Fruit fly (Drosophila melanogaster) whole organism, adult: ENCODE results near the gene CG33764.
A peak's percentile ranks its signal among the peaks of the same experiment; 100 is the strongest.

Experiments
- CG11617 ChIP-seq: fragments of 200-800 bp; sonication (Bioruptor generic); optimal IDR thresholded peaks from 2 replicates; lab custom pipeline; 2017; ENCODE audit warnings: mild to moderate bottlenecking, missing biosample characterization, missing genetic modification reagents, missing genetic modification characterization
- CG12768 ChIP-seq: fragments of 200-800 bp; sonication (Bioruptor generic); optimal IDR thresholded peaks from 2 replicates; lab custom pipeline; 2017; ENCODE audit warnings: missing biosample characterization, missing genetic modification characterization, mild to moderate bottlenecking, moderate library complexity, missing genetic modification reagents
- CG14711 ChIP-seq: fragments of 200-800 bp; sonication (Bioruptor generic); optimal IDR thresholded peaks from 2 replicates; lab custom pipeline; 2018; ENCODE audit warnings: missing biosample characterization, mild to moderate bottlenecking, missing genetic modification characterization, moderate library complexity
- CG1620 ChIP-seq: fragments of 200-800 bp; sonication (Bioruptor generic); optimal IDR thresholded peaks from 2 replicates; lab custom pipeline; 2016; ENCODE audit warnings: missing biosample characterization, missing genetic modification characterization
- CG33017 ChIP-seq: fragments of 200-800 bp; sonication (Bioruptor generic); optimal IDR thresholded peaks from 2 replicates; lab custom pipeline; 2018; ENCODE audit warnings: missing biosample characterization, mild to moderate bottlenecking, missing genetic modification characterization, moderate library complexity
- CG5204 ChIP-seq: fragments of 200-800 bp; sonication (Bioruptor generic); optimal IDR thresholded peaks from 2 replicates; lab custom pipeline; 2016; ENCODE audit warnings: missing biosample characterization, missing genetic modification characterization
- CG7045 ChIP-seq: fragments of 200-800 bp; sonication (Bioruptor generic); optimal IDR thresholded peaks from 2 replicates; lab custom pipeline; 2017; ENCODE audit warnings: missing biosample characterization, mild to moderate bottlenecking, missing genetic modification characterization
- CG7101 ChIP-seq: fragments of 200-800 bp; sonication (Bioruptor generic); optimal IDR thresholded peaks from 2 replicates; lab custom pipeline; 2018; ENCODE audit warnings: missing biosample characterization, mild to moderate bottlenecking, missing genetic modification characterization, moderate library complexity
- Clk ChIP-seq: fragments of 200-800 bp; sonication (Bioruptor generic); optimal IDR thresholded peaks from 2 replicates; lab custom pipeline; 2017; ENCODE audit warnings: missing biosample characterization, missing genetic modification characterization
- Crg-1 ChIP-seq: fragments of 200-800 bp; sonication (Bioruptor generic); optimal IDR thresholded peaks from 2 replicates; lab custom pipeline; 2016; ENCODE audit warnings: missing biosample characterization, missing genetic modification characterization
- Hr96 ChIP-seq: fragments of 200-800 bp; sonication (Bioruptor generic); optimal IDR thresholded peaks from 2 replicates; lab custom pipeline; 2016; ENCODE audit warnings: missing biosample characterization, missing genetic modification characterization
- Mnt ChIP-seq: fragments of 200-800 bp; sonication (Bioruptor generic); optimal IDR thresholded peaks from 2 replicates; lab custom pipeline; 2016; ENCODE audit warnings: missing biosample characterization, mild to moderate bottlenecking, missing genetic modification characterization
- bab1 ChIP-seq: fragments of 200-800 bp; sonication (Bioruptor generic); optimal IDR thresholded peaks from 3 replicates; lab custom pipeline; 2019; ENCODE audit warnings: missing biosample characterization, mild to moderate bottlenecking, missing genetic modification characterization, moderate library complexity
- cic ChIP-seq: fragments of 200-800 bp; sonication (Bioruptor generic); optimal IDR thresholded peaks from 2 replicates; lab custom pipeline; 2017; ENCODE audit warnings: missing biosample characterization, mild to moderate bottlenecking, missing genetic modification characterization, moderate library complexity
- cnc ChIP-seq, 2 experiments: fragments of >200 bp; optimal IDR thresholded peaks; 2 replicates each; lab custom pipeline; 2017
- kay ChIP-seq: fragments of 200-800 bp; sonication (Bioruptor generic); peaks from one replicate; lab custom pipeline; 2016; ENCODE audit warnings: missing biosample characterization, missing genetic modification characterization, borderline replicate concordance
- ovo ChIP-seq: fragments of 200-800 bp; sonication (Bioruptor generic); optimal IDR thresholded peaks from 2 replicates; lab custom pipeline; 2016; ENCODE audit warnings: missing biosample characterization, missing genetic modification characterization
- pad ChIP-seq: fragments of 200-800 bp; sonication (Bioruptor generic); optimal IDR thresholded peaks from 3 replicates; lab custom pipeline; 2017; ENCODE audit warnings: missing biosample characterization, missing genetic modification characterization, mild to moderate bottlenecking, moderate library complexity, missing genetic modification reagents
- tj ChIP-seq: fragments of 200-800 bp; sonication (Bioruptor generic); optimal IDR thresholded peaks from 3 replicates; lab custom pipeline; 2017; ENCODE audit warnings: missing biosample characterization, mild to moderate bottlenecking, missing genetic modification characterization, moderate library complexity
- toe ChIP-seq: fragments of 200-800 bp; sonication (Bioruptor generic); optimal IDR thresholded peaks from 2 replicates; lab custom pipeline; 2016; ENCODE audit warnings: missing biosample characterization, missing genetic modification characterization

The CG33764 gene

DNA sequence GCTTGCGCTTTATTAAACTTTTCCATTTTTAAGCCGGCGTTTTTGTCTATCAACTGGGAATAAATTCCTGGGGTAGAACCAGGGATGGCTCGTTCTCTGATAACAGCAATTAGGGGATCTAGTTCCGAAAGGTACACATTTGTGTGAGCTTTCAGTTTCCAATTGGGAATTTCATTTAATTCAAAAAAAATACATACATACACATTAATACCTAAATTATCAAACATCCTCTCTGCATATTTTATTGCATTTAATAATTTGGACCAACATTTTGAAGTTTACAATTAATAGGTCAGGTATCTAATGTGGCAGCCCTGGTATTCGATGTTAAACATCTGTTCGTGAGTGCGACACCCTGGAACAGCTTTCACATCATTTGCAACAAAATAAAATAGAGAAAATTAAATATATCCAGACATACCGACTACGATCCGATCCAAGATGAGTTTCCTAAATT is 8.2 kb downstream of the CG33764 start, which contains the start of the genes CG15011 and CG1309:
Gene CG15011 (minus strand): TSS at position 51 of the 457 bp plus-strand sequence.
Gene CG1309 (plus strand): TSS at position 329 of the 457 bp plus-strand sequence.
- TF ChIP-seq toe (GFP tag; lab: Kevin White, UChicago) = peak; percentile 93
- peak; percentile 74 for TF ChIP-seq CG7045 (GFP tag; lab: Kevin White, UChicago)
- peak; percentile 87 for TF ChIP-seq bab1
- peak; percentile 87 for TF ChIP-seq Crg-1
- peak; percentile 81 for TF ChIP-seq CG12768 (GFP tag; lab: Kevin White, UChicago)
- TF ChIP-seq cnc (optimal IDR thresholded peaks at IDR 0.05; lab: Kevin White, UChicago) = no peak
- peak; percentile 31 for TF ChIP-seq cic (GFP tag; lab: Kevin White, UChicago)
- TF ChIP-seq CG33017 (tag; lab: Kevin White, UChicago) = peak; percentile 76
- peak; percentile 84 for TF ChIP-seq CG7101 (tag; lab: Kevin White, UChicago)
- TF ChIP-seq Clk = peak; percentile 64
- TF ChIP-seq Hr96 (GFP tag; lab: Kevin White, UChicago) = peak; percentile 81
- TF ChIP-seq tj = peak; percentile 60
- TF ChIP-seq CG14711 (tag; lab: Kevin White, UChicago) = peak; percentile 75
- no peak for TF ChIP-seq CG5204 (GFP tag; lab: Kevin White, UChicago)
- peak; percentile 85 for TF ChIP-seq CG1620 (GFP tag; lab: Kevin White, UChicago)
- TF ChIP-seq kay (GFP tag; lab: Kevin White, UChicago) = no peak
- peak; percentile 66 for TF ChIP-seq pad (GFP tag; lab: Kevin White, UChicago)
- peak; percentile 86 for TF ChIP-seq CG11617 (GFP tag; lab: Kevin White, UChicago)
- peak; percentile 72 for TF ChIP-seq Mnt
- peak; percentile 33 for TF ChIP-seq ovo

DNA sequence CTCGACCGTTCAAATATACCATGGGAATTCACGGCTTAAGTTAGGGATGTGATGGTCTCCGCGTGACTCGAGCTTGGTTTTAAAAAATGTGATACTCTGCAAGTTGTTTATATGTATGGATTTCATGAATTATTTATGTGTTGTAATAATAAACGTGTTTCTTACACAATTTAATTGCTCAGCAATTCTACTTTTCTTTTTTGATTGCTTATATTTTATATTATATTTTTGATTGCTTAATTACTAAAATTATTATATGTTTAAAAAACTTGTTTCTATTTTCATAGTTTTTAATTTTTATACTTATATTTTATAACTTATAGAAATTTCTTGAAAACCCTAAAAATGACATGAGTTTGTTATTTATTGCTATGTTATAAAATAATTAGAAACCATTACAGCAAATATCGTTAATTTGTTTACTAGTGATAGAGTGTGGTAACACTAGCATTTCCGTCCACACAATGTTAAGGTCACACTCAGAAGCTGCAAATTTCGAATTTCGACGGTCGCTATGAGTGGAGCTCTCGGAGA is 12.9 kb downstream of the CG33764 start, which contains the start of the genes ago and CG1265:
Gene ago (minus strand): TSS at position 6 of the 534 bp plus-strand sequence.
Gene CG1265 (plus strand): TSS at position 476 of the 534 bp plus-strand sequence.
- TF ChIP-seq cic (GFP tag; lab: Kevin White, UChicago) (no peak), cnc (optimal IDR thresholded peaks at IDR 0.05; lab: Kevin White, UChicago) (no peak), CG12768 (GFP tag; lab: Kevin White, UChicago) (no peak), ovo (peak; percentile 5), CG7101 (tag; lab: Kevin White, UChicago) (peak; percentile 73), Clk (no peak), CG5204 (GFP tag; lab: Kevin White, UChicago) (no peak), tj (peak; percentile 35), CG7045 (GFP tag; lab: Kevin White, UChicago) (peak; percentile 50), CG33017 (tag; lab: Kevin White, UChicago) (peak; percentile 42), Crg-1 (peak; percentile 25), kay (GFP tag; lab: Kevin White, UChicago) (no peak), CG11617 (GFP tag; lab: Kevin White, UChicago) (peak; percentile 59), toe (GFP tag; lab: Kevin White, UChicago) (peak; percentile 41), Hr96 (GFP tag; lab: Kevin White, UChicago) (no peak), Mnt (no peak), CG1620 (GFP tag; lab: Kevin White, UChicago) (peak; percentile 19), bab1 (peak; percentile 40), pad (GFP tag; lab: Kevin White, UChicago) (peak; percentile 44), CG14711 (tag; lab: Kevin White, UChicago) (peak; percentile 64)

DNA sequence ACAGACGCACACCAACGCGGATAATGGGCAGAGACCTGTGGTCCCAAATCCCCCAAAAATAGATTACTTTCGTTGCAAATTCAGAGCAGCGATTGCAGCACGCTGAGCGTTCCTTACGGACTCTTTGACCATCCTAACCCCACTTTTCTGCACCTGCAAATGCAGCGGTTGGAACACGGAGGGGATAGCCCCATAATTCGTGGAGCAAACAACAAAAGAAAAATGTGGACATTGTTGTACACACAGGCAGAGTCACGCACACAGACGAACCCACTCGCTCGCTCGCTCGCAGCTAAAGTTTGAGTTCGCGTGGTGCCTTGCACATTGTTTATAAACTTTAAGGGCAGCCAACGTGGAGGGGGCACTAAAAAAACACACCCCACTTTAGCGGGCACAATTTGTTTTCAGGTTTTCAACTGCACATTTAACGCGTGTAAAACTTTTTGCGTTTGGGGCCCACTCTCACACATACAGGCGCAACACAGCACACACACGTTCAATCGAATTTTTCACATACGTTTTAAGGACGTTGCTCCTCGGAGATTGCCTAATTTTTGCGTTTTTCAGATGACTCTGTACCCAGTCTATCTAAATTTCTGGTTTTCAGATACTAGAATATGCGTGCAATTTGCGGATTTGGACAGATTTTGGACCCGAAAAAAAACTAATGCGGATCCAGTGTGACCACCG is 13.5 kb downstream of the CG33764 start:
- peak; percentile 4 for TF ChIP-seq cic (GFP tag; lab: Kevin White, UChicago)
- no peak for TF ChIP-seq CG5204 (GFP tag; lab: Kevin White, UChicago)
- peak; percentile 79 for TF ChIP-seq Mnt
- TF ChIP-seq CG7101 (tag; lab: Kevin White, UChicago) = no peak
- no peak for TF ChIP-seq CG7045 (GFP tag; lab: Kevin White, UChicago)
- no peak for TF ChIP-seq kay (GFP tag; lab: Kevin White, UChicago)
- peak; percentile 35 for TF ChIP-seq pad (GFP tag; lab: Kevin White, UChicago)
- no peak for TF ChIP-seq CG12768 (GFP tag; lab: Kevin White, UChicago)

DNA sequence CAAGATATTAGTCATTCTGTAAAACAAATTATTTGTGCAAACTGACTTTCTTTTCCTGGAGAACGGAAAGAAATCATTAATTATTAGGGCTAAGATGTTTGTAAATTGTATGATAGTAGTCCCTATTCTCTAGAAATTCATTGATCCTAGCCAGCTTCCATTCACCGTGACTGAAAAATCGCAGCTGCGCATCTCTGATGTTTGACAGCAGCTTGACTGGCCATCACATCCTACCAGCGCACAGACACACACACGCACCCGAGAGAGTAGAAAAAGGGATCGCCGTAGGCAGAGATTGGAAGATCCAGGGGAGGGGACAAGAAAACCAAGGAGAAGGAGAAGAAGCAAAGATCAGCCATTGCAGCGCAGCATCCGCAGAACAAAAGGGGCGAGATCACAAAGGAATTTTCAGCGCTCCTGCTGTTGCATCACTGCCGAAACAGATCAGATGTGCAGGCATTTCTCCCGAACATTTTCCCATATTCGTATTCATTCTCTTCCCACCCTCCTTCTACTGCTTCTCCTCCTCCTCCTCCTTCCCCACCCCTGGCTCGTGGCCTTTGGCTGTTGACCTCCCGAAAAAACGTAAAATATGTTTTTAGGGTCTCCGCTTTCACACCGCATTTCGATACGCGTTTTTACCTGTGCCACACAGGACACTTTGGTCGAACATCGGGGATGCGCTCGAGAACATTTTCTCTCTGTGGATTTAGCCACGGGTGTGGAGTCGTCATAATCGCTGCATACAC is 14.3 kb downstream of the CG33764 start:
- TF ChIP-seq CG11617 (GFP tag; lab: Kevin White, UChicago) (no peak), Crg-1 (no peak), cnc (optimal IDR thresholded peaks at IDR 0.05; lab: Kevin White, UChicago) (no peak), Clk (no peak), CG12768 (GFP tag; lab: Kevin White, UChicago) (no peak), CG7101 (tag; lab: Kevin White, UChicago) (no peak), pad (GFP tag; lab: Kevin White, UChicago) (no peak), CG7045 (GFP tag; lab: Kevin White, UChicago) (no peak), bab1 (no peak), ovo (no peak), Mnt (no peak), CG33017 (tag; lab: Kevin White, UChicago) (no peak), CG1620 (GFP tag; lab: Kevin White, UChicago) (no peak), CG5204 (GFP tag; lab: Kevin White, UChicago) (no peak), CG14711 (tag; lab: Kevin White, UChicago) (no peak), toe (GFP tag; lab: Kevin White, UChicago) (no peak)
